Fruit fly (Drosophila melanogaster): ENCODE data around the gene CG4080.

The CG4080 gene

DNA sequence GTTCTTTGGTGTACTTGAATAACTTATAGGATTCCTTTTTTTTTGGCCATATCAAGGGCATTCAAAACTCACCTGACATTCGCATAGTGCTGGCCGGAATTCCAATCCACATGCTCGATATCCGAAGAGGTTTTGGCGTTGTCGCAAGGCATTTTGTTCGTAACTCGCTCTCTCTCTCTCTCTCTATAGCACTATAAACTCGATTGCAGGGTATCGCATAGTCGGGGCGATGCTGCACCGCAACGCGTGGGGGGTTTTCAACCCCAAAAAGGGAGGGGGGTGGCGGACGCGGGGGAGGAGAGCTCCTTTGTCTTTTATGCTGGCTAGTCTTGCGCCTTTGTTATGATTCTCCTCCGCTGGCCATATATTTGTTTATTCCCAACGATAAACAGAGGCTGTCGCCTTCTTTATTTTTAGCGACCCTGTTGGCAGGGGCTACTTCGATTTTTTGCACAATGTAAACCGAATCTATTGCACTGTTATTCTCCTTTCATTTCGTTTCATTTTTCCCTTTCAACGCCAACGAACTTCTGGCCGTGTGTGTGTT lies 519 bp downstream of the CG4080 start (continued):
- 0 out of 3 replicates have a peak, but pooled peaks have one; percentile 45 for TF ChIP-seq CG2199 (GFP tag; IDR thresholded peaks at IDR 0.05)
- no peak for TF ChIP-seq zfh2 (GFP tag; optimal IDR thresholded peaks at IDR 0.05)
- TF ChIP-seq CG8388 (GFP tag; optimal IDR thresholded peaks at IDR 0.05), result no peak
- TF ChIP-seq CG10431 (GFP tag; optimal IDR thresholded peaks at IDR 0.05), result no peak
- TF ChIP-seq Myb (GFP tag; optimal IDR thresholded peaks at IDR 0.05), result no peak
- no peak for TF ChIP-seq abd-A (tag; optimal IDR thresholded peaks at IDR 0.05)
- no peak for TF ChIP-seq bab2 (GFP tag; optimal IDR thresholded peaks at IDR 0.05)
- no peak for TF ChIP-seq Meics (GFP tag; optimal IDR thresholded peaks at IDR 0.05)
- no peak for TF ChIP-seq slp2 (GFP tag; optimal IDR thresholded peaks at IDR 0.05)
- peak; percentile 1 for TF ChIP-seq CG10654 (GFP tag; optimal IDR thresholded peaks at IDR 0.05)
- no peak for TF ChIP-seq vvl (GFP tag; IDR thresholded peaks at IDR 0.05)
- no peak for TF ChIP-seq Optix (GFP tag; IDR thresholded peaks at IDR 0.05)
- peak; percentile 23; the same call in 1 of the 2 replicates for TF ChIP-seq CG1024 (GFP tag; IDR thresholded peaks at IDR 0.05)
- peak; percentile 30 for TF ChIP-seq sd (tag; optimal IDR thresholded peaks at IDR 0.05)
- no peak for TF ChIP-seq CG3726 (GFP tag; IDR thresholded peaks at IDR 0.05)
- TF ChIP-seq exex (tag; optimal IDR thresholded peaks at IDR 0.05), result no peak
- TF ChIP-seq Taf1 (GFP tag; IDR thresholded peaks at IDR 0.05), result no peak
- TF ChIP-seq Bdp1 (GFP tag; optimal IDR thresholded peaks at IDR 0.05), result no peak
- TF ChIP-seq zf30C (GFP tag; optimal IDR thresholded peaks at IDR 0.05), result no peak
- peak; percentile 6 for TF ChIP-seq CG9727 (GFP tag; optimal IDR thresholded peaks at IDR 0.05)
- no peak for TF ChIP-seq CG1647 (GFP tag; optimal IDR thresholded peaks at IDR 0.05)
- no peak for TF ChIP-seq CG13775 (GFP tag; optimal IDR thresholded peaks at IDR 0.05)
- no peak for TF ChIP-seq oc (tag; optimal IDR thresholded peaks at IDR 0.05)
- no peak for TF ChIP-seq tgo (GFP tag; IDR thresholded peaks at IDR 0.05)
- TF ChIP-seq nerfin-1 (tag; optimal IDR thresholded peaks at IDR 0.05), result no peak
- TF ChIP-seq Trl (optimal IDR thresholded peaks at IDR 0.05), result peak; percentile 14 to 17
- TF ChIP-seq Trl (GFP tag; optimal IDR thresholded peaks at IDR 0.05), result no peak
- no peak for TF ChIP-seq pnt (GFP tag; optimal IDR thresholded peaks at IDR 0.05)
- TF ChIP-seq p53 (GFP tag; optimal IDR thresholded peaks at IDR 0.05), result no peak
- TF ChIP-seq Xbp1 (GFP tag; optimal IDR thresholded peaks at IDR 0.05), result no peak
- TF ChIP-seq Doc2 (GFP tag; IDR thresholded peaks at IDR 0.05), result no peak
- no peak for TF ChIP-seq stc (GFP tag; IDR thresholded peaks at IDR 0.05)
- no peak for TF ChIP-seq CG7987 (GFP tag; optimal IDR thresholded peaks at IDR 0.05)
- TF ChIP-seq repo (GFP tag; optimal IDR thresholded peaks at IDR 0.05), result no peak
- TF ChIP-seq sr (GFP tag; IDR thresholded peaks at IDR 0.05), result no peak
- no peak for TF ChIP-seq CG1529 (GFP tag; optimal IDR thresholded peaks at IDR 0.05)
- TF ChIP-seq Doc3 (GFP tag; IDR thresholded peaks at IDR 0.05; ENCODE audit: partially characterized antibody), result no peak
- TF ChIP-seq bigmax (GFP tag; optimal IDR thresholded peaks at IDR 0.05), result no peak
- no peak for TF ChIP-seq HLH3B (GFP tag; IDR thresholded peaks at IDR 0.05)
- no peak for TF ChIP-seq org-1 (GFP tag; optimal IDR thresholded peaks at IDR 0.05)
- TF ChIP-seq CG14441 (GFP tag; IDR thresholded peaks at IDR 0.05), result 0 out of 2 replicates have a peak, but pooled peaks have one; percentile 8
- no peak for TF ChIP-seq CG13287 (GFP tag; IDR thresholded peaks at IDR 0.05; ENCODE audit: partially characterized antibody)
- no peak for TF ChIP-seq Gsc (GFP tag; IDR thresholded peaks at IDR 0.05)
- TF ChIP-seq toy (GFP tag; IDR thresholded peaks at IDR 0.05), result no peak
- TF ChIP-seq fru (optimal IDR thresholded peaks at IDR 0.05), result no peak
- TF ChIP-seq Atf3 (GFP tag; optimal IDR thresholded peaks at IDR 0.05), result no peak
- no peak for TF ChIP-seq CG4617 (GFP tag; optimal IDR thresholded peaks at IDR 0.05; ENCODE audit: borderline replicate concordance)
- no peak for TF ChIP-seq pzg (GFP tag; optimal IDR thresholded peaks at IDR 0.05)
- TF ChIP-seq schlank (tag; optimal IDR thresholded peaks at IDR 0.05), result no peak
- TF ChIP-seq CG5180 (GFP tag; optimal IDR thresholded peaks at IDR 0.05), result peak; percentile 18
- TF ChIP-seq chm (GFP tag; IDR thresholded peaks at IDR 0.05), result no peak
- TF ChIP-seq Adf1 (GFP tag; IDR thresholded peaks at IDR 0.05), result no peak
- TF ChIP-seq phol (tag; optimal IDR thresholded peaks at IDR 0.05), result peak; percentile 4

Measured in whole organism, embryonic.